Fruit fly (Drosophila melanogaster) whole organism, embryonic: ENCODE results near the gene Hsp67Ba.

Source experiments
- Abd-B ChIP-seq: fragments of 200-800 bp; sonication (Bioruptor generic); optimal IDR thresholded peaks from 2 replicates; lab custom pipeline; 2018; ENCODE audit warnings: missing biosample characterization, mild to moderate bottlenecking, missing genetic modification characterization, moderate library complexity
- Atf-2 ChIP-seq: fragments of 200-800 bp; sonication (Bioruptor generic); optimal IDR thresholded peaks from 2 replicates; lab custom pipeline; 2016; ENCODE audit warnings: missing biosample characterization, missing genetic modification characterization
- Awh ChIP-seq: fragments of 200-800 bp; sonication (Bioruptor generic); IDR thresholded peaks from 2 replicates; pipeline ENCODE4, ENCODE4 v1.3.6; 2022; ENCODE audit warnings: missing biosample characterization, missing genetic modification characterization
- CG1024 ChIP-seq: fragments of 200-800 bp; sonication (Bioruptor generic); IDR thresholded peaks from 2 replicates; pipeline ENCODE4 v1.3.6; 2022; ENCODE audit warnings: missing biosample characterization, missing genetic modification characterization
- CG12104 ChIP-seq: fragments of 200-800 bp; sonication (Bioruptor generic); optimal IDR thresholded peaks from 3 replicates; lab custom pipeline; 2016; ENCODE audit warnings: missing biosample characterization, missing genetic modification characterization
- CG12769 ChIP-seq: fragments of 200-800 bp; sonication (Bioruptor generic); optimal IDR thresholded peaks from 2 replicates; lab custom pipeline; 2019; ENCODE audit warnings: missing biosample characterization, mild to moderate bottlenecking, missing genetic modification characterization, moderate library complexity
- CG13424 ChIP-seq: fragments of 200-800 bp; sonication (Bioruptor generic); optimal IDR thresholded peaks from 2 replicates; lab custom pipeline; 2019; ENCODE audit warnings: missing biosample characterization, mild to moderate bottlenecking, missing genetic modification characterization, moderate library complexity
- CG1529 ChIP-seq: fragments of 200-800 bp; sonication (Bioruptor generic); optimal IDR thresholded peaks from 3 replicates; lab custom pipeline; 2018; ENCODE audit warnings: missing biosample characterization, missing genetic modification characterization
- CG16813 ChIP-seq: fragments of 200-800 bp; sonication (Bioruptor generic); IDR thresholded peaks from 3 replicates; pipeline ENCODE4 v1.3.6; 2022; ENCODE audit warnings: missing biosample characterization, missing genetic modification characterization; ENCODE audit not compliant: partially characterized antibody
- CG17186 ChIP-seq: fragments of 200-800 bp; sonication (Bioruptor generic); optimal IDR thresholded peaks from 3 replicates; lab custom pipeline; 2017; ENCODE audit warnings: missing biosample characterization, missing genetic modification reagents, missing genetic modification characterization
- CG17328 ChIP-seq: fragments of 200-800 bp; sonication (Bioruptor generic); IDR thresholded peaks from 2 replicates; pipeline ENCODE4 v1.3.6; 2022; ENCODE audit warnings: missing biosample characterization, missing genetic modification characterization
- CG17612 ChIP-seq: fragments of 200-800 bp; sonication (Bioruptor generic); IDR thresholded peaks from 2 replicates; pipeline ENCODE4 v1.3.6; 2022; ENCODE audit warnings: missing biosample characterization, missing genetic modification characterization
- CG17829 ChIP-seq: fragments of 200-800 bp; optimal IDR thresholded peaks from 2 replicates; lab custom pipeline; 2019; ENCODE audit warnings: missing biosample characterization, mild to moderate bottlenecking, missing genetic modification characterization, moderate library complexity
- CG1792 ChIP-seq: fragments of 200-800 bp; sonication (Bioruptor generic); optimal IDR thresholded peaks from 2 replicates; lab custom pipeline; 2016; ENCODE audit warnings: missing biosample characterization, missing genetic modification characterization
- CG18764 ChIP-seq: fragments of 200-800 bp; sonication (Bioruptor generic); optimal IDR thresholded peaks from 3 replicates; lab custom pipeline; 2016; ENCODE audit warnings: missing biosample characterization, missing genetic modification characterization
- CG2120 ChIP-seq: fragments of 200-800 bp; sonication (Bioruptor generic); optimal IDR thresholded peaks from 3 replicates; lab custom pipeline; 2016; ENCODE audit warnings: missing biosample characterization, missing genetic modification characterization
- CG2712 ChIP-seq: fragments of 200-800 bp; optimal IDR thresholded peaks from 3 replicates; lab custom pipeline; 2019; ENCODE audit warnings: missing biosample characterization, mild to moderate bottlenecking, missing genetic modification characterization, moderate library complexity
- CG4328 ChIP-seq: fragments of 200-800 bp; sonication (Bioruptor generic); optimal IDR thresholded peaks from 3 replicates; lab custom pipeline; 2017; ENCODE audit warnings: missing biosample characterization, missing genetic modification reagents, missing genetic modification characterization
- CG8089 ChIP-seq: fragments of 200-800 bp; sonication (Bioruptor generic); optimal IDR thresholded peaks from 3 replicates; lab custom pipeline; 2016; ENCODE audit warnings: missing biosample characterization, missing genetic modification characterization
- CG9215 ChIP-seq: fragments of 200-800 bp; sonication (Bioruptor generic); IDR thresholded peaks from 2 replicates; pipeline ENCODE4 v1.3.6; 2022; ENCODE audit warnings: missing biosample characterization, missing genetic modification characterization
- CG9609 ChIP-seq: fragments of 200-800 bp; sonication (Bioruptor generic); optimal IDR thresholded peaks from 3 replicates; lab custom pipeline; 2016; ENCODE audit warnings: missing biosample characterization, missing genetic modification characterization
- E2f1 ChIP-seq: fragments of 200-800 bp; sonication (Bioruptor generic); IDR thresholded peaks from 2 replicates; pipeline ENCODE4 v1.3.6; 2022; ENCODE audit warnings: missing biosample characterization, missing genetic modification characterization
- Ets65A ChIP-seq: fragments of 200-800 bp; sonication (Bioruptor generic); peaks from one replicate; lab custom pipeline; 2016; ENCODE audit warnings: missing biosample characterization, missing genetic modification characterization
- Hr3 ChIP-seq: fragments of 200-800 bp; sonication (Bioruptor generic); optimal IDR thresholded peaks from 3 replicates; lab custom pipeline; 2016; ENCODE audit warnings: missing biosample characterization, missing genetic modification characterization
- Hsf ChIP-seq: fragments of 200-800 bp; sonication (Bioruptor generic); optimal IDR thresholded peaks from 3 replicates; lab custom pipeline; 2016; ENCODE audit warnings: missing biosample characterization, missing genetic modification characterization
- Lhr ChIP-seq: fragments of 200-800 bp; sonication (Bioruptor generic); optimal IDR thresholded peaks from 3 replicates; lab custom pipeline; 2017; ENCODE audit warnings: mild to moderate bottlenecking, missing biosample characterization, missing genetic modification reagents, missing genetic modification characterization
- MBD-R2 ChIP-seq: fragments of 200-800 bp; sonication (Bioruptor generic); IDR thresholded peaks from 2 replicates; pipeline ENCODE4 v1.3.6; 2022; ENCODE audit warnings: missing biosample characterization, missing genetic modification characterization
- Poxn ChIP-seq: fragments of 200-800 bp; sonication (Bioruptor generic); IDR thresholded peaks from 2 replicates; pipeline ENCODE4 v1.3.6; 2022; ENCODE audit warnings: missing biosample characterization, missing genetic modification characterization
- Rfx ChIP-seq: fragments of 200-800 bp; sonication (Bioruptor generic); IDR thresholded peaks from 2 replicates; pipeline ENCODE4 v1.3.6; 2022; ENCODE audit warnings: missing biosample characterization, missing genetic modification characterization
- Rx ChIP-seq: fragments of 200-800 bp; sonication (Bioruptor generic); IDR thresholded peaks from 2 replicates; pipeline ENCODE4 v1.3.6; 2022; ENCODE audit warnings: missing biosample characterization, missing genetic modification characterization
- Side ChIP-seq: fragments of 200-800 bp; sonication (Bioruptor generic); optimal IDR thresholded peaks from 2 replicates; lab custom pipeline; 2016; ENCODE audit warnings: missing biosample characterization, missing genetic modification characterization
- ap ChIP-seq: fragments of 200-800 bp; sonication (Bioruptor generic); IDR thresholded peaks from 2 replicates; pipeline ENCODE4 v1.3.6; 2022; ENCODE audit warnings: missing biosample characterization, missing genetic modification characterization
- az2 ChIP-seq: fragments of 200-800 bp; sonication (Bioruptor generic); optimal IDR thresholded peaks from 3 replicates; lab custom pipeline; 2016; ENCODE audit warnings: missing biosample characterization, missing genetic modification characterization
- bigmax ChIP-seq: fragments of 200-800 bp; sonication (Bioruptor generic); optimal IDR thresholded peaks from 2 replicates; lab custom pipeline; 2018; ENCODE audit warnings: missing biosample characterization, mild to moderate bottlenecking, missing genetic modification characterization
- chm ChIP-seq: fragments of 200-800 bp; sonication (Bioruptor generic); IDR thresholded peaks from 2 replicates; pipeline ENCODE4 v1.3.6; 2022; ENCODE audit warnings: missing biosample characterization, missing genetic modification characterization
- disco-r ChIP-seq: fragments of 200-800 bp; sonication (Bioruptor generic); optimal IDR thresholded peaks from 2 replicates; lab custom pipeline; 2016; ENCODE audit warnings: missing biosample characterization, missing genetic modification characterization
- fd3F ChIP-seq: fragments of 200-800 bp; sonication (Bioruptor generic); optimal IDR thresholded peaks from 2 replicates; lab custom pipeline; 2018; ENCODE audit warnings: missing biosample characterization, mild to moderate bottlenecking, missing genetic modification characterization, moderate library complexity
- gcm2 ChIP-seq: fragments of 200-800 bp; sonication (Bioruptor generic); optimal IDR thresholded peaks from 2 replicates; lab custom pipeline; 2016; ENCODE audit warnings: missing biosample characterization, missing genetic modification characterization
- lab ChIP-seq: fragments of 200-800 bp; sonication (Bioruptor generic); optimal IDR thresholded peaks from 3 replicates; lab custom pipeline; 2017; ENCODE audit warnings: missing biosample characterization, missing genetic modification characterization, mild to moderate bottlenecking, moderate library complexity, missing genetic modification reagents
- luna ChIP-seq: fragments of 200-800 bp; sonication (Bioruptor generic); optimal IDR thresholded peaks from 2 replicates; lab custom pipeline; 2016; ENCODE audit warnings: missing biosample characterization, missing genetic modification characterization
- mirr ChIP-seq: fragments of 200-800 bp; sonication (Bioruptor generic); optimal IDR thresholded peaks from 3 replicates; lab custom pipeline; 2018; ENCODE audit warnings: missing biosample characterization, mild to moderate bottlenecking, missing genetic modification characterization
- onecut ChIP-seq: fragments of 200-800 bp; sonication (Bioruptor generic); IDR thresholded peaks from 2 replicates; pipeline ENCODE4 v1.3.6; 2022; ENCODE audit warnings: missing biosample characterization, missing genetic modification characterization
- p53 ChIP-seq: fragments of 200-800 bp; sonication (Bioruptor generic); optimal IDR thresholded peaks from 2 replicates; lab custom pipeline; 2016; ENCODE audit warnings: missing biosample characterization, missing genetic modification characterization
- pan ChIP-seq, 4 experiments: fragments of >200 bp in 3 of 4; fragments of 200-800 bp in 1 of 4; sonication (Bioruptor generic) in 1 of 4; optimal IDR thresholded peaks in 3 of 4; IDR thresholded peaks in 1 of 4; 2 replicates each; pipeline versions ENCODE4 v1.3.6 to Lab custom; 2017 to 2022; ENCODE audit warnings: missing biosample characterization in 2 of 4, missing genetic modification characterization in 2 of 4, mixed read lengths in 1 of 4
- phol ChIP-seq: fragments of 200-800 bp; sonication (Bioruptor generic); optimal IDR thresholded peaks from 3 replicates; lab custom pipeline; 2018; ENCODE audit warnings: missing biosample characterization, mild to moderate bottlenecking, missing genetic modification characterization, moderate library complexity
- ranshi ChIP-seq: fragments of 200-800 bp; sonication (Bioruptor generic); IDR thresholded peaks from 2 replicates; pipeline ENCODE4 v1.3.6; 2022; ENCODE audit warnings: missing biosample characterization, missing genetic modification characterization
- tx ChIP-seq: fragments of 200-800 bp; sonication (Bioruptor generic); optimal IDR thresholded peaks from 2 replicates; lab custom pipeline; 2016; ENCODE audit warnings: missing biosample characterization, missing genetic modification characterization
- usp ChIP-seq: fragments of >200 bp; optimal IDR thresholded peaks from 2 replicates; lab custom pipeline; 2017; ENCODE audit warnings: missing biosample characterization, missing genetic modification characterization
- wor ChIP-seq: fragments of 200-800 bp; sonication (Bioruptor generic); IDR thresholded peaks from 2 replicates; pipeline ENCODE4 v1.3.6; 2022; ENCODE audit warnings: missing biosample characterization, missing genetic modification characterization
- zf30C ChIP-seq: fragments of 200-800 bp; sonication (Bioruptor generic); optimal IDR thresholded peaks from 3 replicates; lab custom pipeline; 2018; ENCODE audit warnings: missing biosample characterization, mild to moderate bottlenecking, missing genetic modification characterization
- zfh2 ChIP-seq: fragments of 200-800 bp; sonication (Bioruptor generic); optimal IDR thresholded peaks from 2 replicates; lab custom pipeline; 2016; ENCODE audit warnings: missing biosample characterization, missing genetic modification characterization

The Hsp67Ba gene

DNA sequence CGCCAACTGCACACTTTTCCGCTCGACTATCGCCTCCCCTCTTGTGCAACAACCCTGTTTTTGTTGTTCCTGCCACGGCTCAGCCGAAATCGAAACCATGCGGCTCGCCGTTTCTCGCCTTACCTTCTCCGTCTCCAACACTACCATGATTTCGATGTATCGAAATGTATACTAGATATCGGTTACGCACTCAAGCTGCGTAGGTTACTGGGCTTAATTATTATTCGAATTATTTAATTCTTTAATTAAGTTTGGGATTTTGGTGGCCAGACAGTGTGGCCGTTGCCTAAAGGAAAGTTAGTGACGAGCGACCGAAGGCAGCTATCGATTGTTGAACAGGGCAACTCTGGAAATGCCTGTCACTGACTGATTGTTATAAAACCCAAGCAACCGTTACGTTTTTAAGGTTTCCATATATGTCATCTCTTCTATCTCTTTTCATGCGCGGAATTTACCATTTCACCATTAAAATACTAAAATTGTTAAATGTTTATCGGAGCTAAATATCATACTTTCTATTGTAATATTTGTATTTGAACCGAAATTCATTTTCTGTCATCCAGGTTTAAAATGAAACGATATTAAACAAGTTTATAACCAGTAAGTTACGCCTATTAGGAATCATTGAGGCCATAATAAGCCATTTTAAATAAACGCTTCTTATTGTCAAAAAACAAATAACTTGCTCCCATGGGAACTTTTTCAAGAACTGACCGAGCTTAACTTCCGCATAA, 23.0 kb upstream of the Hsp67Ba start, which contains the start of gene eIF4E1 (continued):
- TF ChIP-seq p53 (GFP tag; lab: Kevin White, UChicago) (no peak), Poxn (GFP tag; lab: Robert Waterston, UW) (no peak), usp (GFP tag; lab: Kevin White, UChicago) (no peak), Hr3 (GFP tag; lab: Kevin White, UChicago) (no peak), CG17186 (GFP tag; lab: Kevin White, UChicago) (peak; percentile 52), CG1529 (GFP tag; lab: Kevin White, UChicago) (no peak), lab (GFP tag; lab: Kevin White, UChicago) (no peak), CG18764 (GFP tag; lab: Kevin White, UChicago) (no peak), Awh (GFP tag; lab: Robert Waterston, UW) (no peak), Rfx (GFP tag; lab: Robert Waterston, UW) (peak; percentile 65), Side (GFP tag; lab: Kevin White, UChicago) (no peak), gcm2 (GFP tag; lab: Kevin White, UChicago) (no peak), Hsf (GFP tag; lab: Kevin White, UChicago) (peak; percentile 13), Atf-2 (GFP tag; lab: Kevin White, UChicago) (no peak), fd3F (GFP tag; lab: Kevin White, UChicago) (no peak), wor (GFP tag; lab: Robert Waterston, UW) (no peak), chm (no peak), CG13424 (no peak), CG2120 (peak; percentile 13), Lhr (GFP tag; lab: Kevin White, UChicago) (peak; percentile 79), pan (optimal IDR thresholded peaks at IDR 0.05; lab: Kevin White, UChicago) (no peak), pan (GFP tag; optimal IDR thresholded peaks at IDR 0.05 in 1 of 2, IDR thresholded peaks at IDR 0.05 in 1 of 2) (no peak), luna (GFP tag; lab: Kevin White, UChicago) (no peak), CG8089 (GFP tag; lab: Kevin White, UChicago) (no peak), E2f1 (GFP tag; lab: Robert Waterston, UW) (no peak), CG17328 (GFP tag; lab: Robert Waterston, UW) (no peak), CG17829 (tag; lab: Kevin White, UChicago) (peak; percentile 73), CG9609 (no peak), CG17612 (no peak), onecut (GFP tag; lab: Robert Waterston, UW) (no peak), mirr (GFP tag; lab: Kevin White, UChicago) (no peak), bigmax (GFP tag; lab: Kevin White, UChicago) (peak; percentile 14), zf30C (GFP tag; lab: Kevin White, UChicago) (no peak), CG1792 (GFP tag; lab: Kevin White, UChicago) (peak; percentile 28), Ets65A (peak; percentile 89), az2 (no peak), tx (GFP tag; lab: Kevin White, UChicago) (no peak), ranshi (GFP tag; lab: Robert Waterston, UW) (no peak), CG12769 (tag; lab: Kevin White, UChicago) (peak; percentile 18), ap (GFP tag; lab: Robert Waterston, UW) (no peak), phol (tag; lab: Kevin White, UChicago) (peak; percentile 62), Abd-B (GFP tag; lab: Kevin White, UChicago) (no peak), disco-r (no peak), CG12104 (GFP tag; lab: Kevin White, UChicago) (no peak), CG1024 (GFP tag; lab: Robert Waterston, UW) (no peak), MBD-R2 (peak; percentile 78), zfh2 (GFP tag; lab: Kevin White, UChicago) (peak; percentile 16), CG4328 (GFP tag; lab: Kevin White, UChicago) (no peak), CG16813 (GFP tag; lab: Robert Waterston, UW) (peak; percentile 82), CG9215 (GFP tag; lab: Robert Waterston, UW) (no peak), CG2712 (tag; lab: Kevin White, UChicago) (peak; percentile 53), Rx (GFP tag; lab: Robert Waterston, UW) (no peak)
